Fruit fly (Drosophila melanogaster) whole organism, embryonic: ENCODE results near the gene Eip63E.

ENCODE experiments used
- Antp ChIP-seq: fragments of 200-800 bp; sonication (Bioruptor generic); optimal IDR thresholded peaks from 3 replicates; lab custom pipeline; 2016; ENCODE audit warnings: missing biosample characterization, missing genetic modification characterization
- Bgb ChIP-seq: fragments of 200-800 bp; sonication (Bioruptor generic); IDR thresholded peaks from 2 replicates; pipeline ENCODE4 v1.3.6; 2022; ENCODE audit warnings: missing biosample characterization, missing genetic modification characterization; ENCODE audit not compliant: partially characterized antibody
- CG10267 ChIP-seq: fragments of 200-800 bp; sonication (Bioruptor generic); optimal IDR thresholded peaks from 2 replicates; lab custom pipeline; 2018; ENCODE audit warnings: missing biosample characterization, mild to moderate bottlenecking, missing genetic modification characterization, moderate library complexity
- CG10366 ChIP-seq: fragments of 200-800 bp; sonication (Bioruptor generic); IDR thresholded peaks from 2 replicates; pipeline ENCODE4 v1.3.6; 2022; ENCODE audit warnings: missing biosample characterization, missing genetic modification characterization
- CG15696 ChIP-seq: fragments of 200-800 bp; sonication (Bioruptor generic); optimal IDR thresholded peaks from 2 replicates; lab custom pipeline; 2019; ENCODE audit warnings: missing biosample characterization, mild to moderate bottlenecking, missing genetic modification characterization, moderate library complexity
- CG16863 ChIP-seq: fragments of 200-800 bp; sonication (Bioruptor generic); optimal IDR thresholded peaks from 3 replicates; lab custom pipeline; 2016; ENCODE audit warnings: missing biosample characterization, missing genetic modification characterization
- CG17912 ChIP-seq: fragments of 200-800 bp; sonication (Bioruptor generic); optimal IDR thresholded peaks from 2 replicates; lab custom pipeline; 2018; ENCODE audit warnings: missing biosample characterization, mild to moderate bottlenecking, missing genetic modification characterization
- CG2116 ChIP-seq: fragments of 200-800 bp; sonication (Bioruptor generic); optimal IDR thresholded peaks from 3 replicates; lab custom pipeline; 2018; ENCODE audit warnings: missing biosample characterization, mild to moderate bottlenecking, missing genetic modification characterization
- CG2129 ChIP-seq: fragments of 200-800 bp; sonication (Bioruptor generic); IDR thresholded peaks from 2 replicates; pipeline ENCODE4 v1.3.6; 2022; ENCODE audit warnings: missing biosample characterization, missing genetic modification characterization; ENCODE audit not compliant: partially characterized antibody
- CG2199 ChIP-seq: fragments of 200-800 bp; sonication (Bioruptor generic); IDR thresholded peaks from 3 replicates; pipeline ENCODE4 v1.3.6; 2022; ENCODE audit warnings: missing biosample characterization, missing genetic modification characterization
- CG30020 ChIP-seq: fragments of 200-800 bp; optimal IDR thresholded peaks from 2 replicates; lab custom pipeline; 2019; ENCODE audit warnings: missing biosample characterization, mild to moderate bottlenecking, missing genetic modification characterization, moderate library complexity
- CG30431 ChIP-seq: fragments of 200-800 bp; sonication (Bioruptor generic); optimal IDR thresholded peaks from 2 replicates; lab custom pipeline; 2017; ENCODE audit warnings: missing biosample characterization, missing genetic modification characterization
- CG3163 ChIP-seq: fragments of 200-800 bp; sonication (Bioruptor generic); optimal IDR thresholded peaks from 3 replicates; lab custom pipeline; 2016; ENCODE audit warnings: missing biosample characterization, missing genetic modification characterization
- CG32772 ChIP-seq: fragments of 200-800 bp; sonication (Bioruptor generic); IDR thresholded peaks from 2 replicates; pipeline ENCODE4 v1.3.6; 2022; ENCODE audit warnings: missing biosample characterization, missing genetic modification characterization
- CG33213 ChIP-seq: fragments of 200-800 bp; sonication (Bioruptor generic); optimal IDR thresholded peaks from 3 replicates; lab custom pipeline; 2016; ENCODE audit warnings: missing biosample characterization, missing genetic modification characterization
- CG3847 ChIP-seq: fragments of 200-800 bp; sonication (Bioruptor generic); IDR thresholded peaks from 2 replicates; pipeline ENCODE4 v1.3.6; 2022; ENCODE audit warnings: missing biosample characterization, missing genetic modification characterization
- CG3995 ChIP-seq: fragments of 200-800 bp; sonication (Bioruptor generic); optimal IDR thresholded peaks from 3 replicates; lab custom pipeline; 2016; ENCODE audit warnings: missing biosample characterization, missing genetic modification characterization
- CkIIα-i1 ChIP-seq: fragments of 200-800 bp; sonication (Bioruptor generic); IDR thresholded peaks from 2 replicates; pipeline ENCODE4 v1.3.6; 2022; ENCODE audit warnings: missing biosample characterization, missing genetic modification characterization
- CoRest ChIP-seq: fragments of 200-800 bp; sonication (Bioruptor generic); optimal IDR thresholded peaks from 3 replicates; lab custom pipeline; 2018; ENCODE audit warnings: missing biosample characterization, mild to moderate bottlenecking, missing genetic modification characterization, moderate library complexity
- CrebB ChIP-seq: fragments of 200-800 bp; sonication (Bioruptor generic); optimal IDR thresholded peaks from 3 replicates; lab custom pipeline; 2018; ENCODE audit warnings: missing biosample characterization, mild to moderate bottlenecking, missing genetic modification characterization
- Gug ChIP-seq: fragments of 200-800 bp; sonication (Bioruptor generic); IDR thresholded peaks from 4 replicates; pipeline ENCODE4 v1.3.6; 2022; ENCODE audit warnings: missing biosample characterization, missing genetic modification characterization
- Hr51 ChIP-seq, 2 experiments: fragments of 200-800 bp; sonication (Bioruptor generic); optimal IDR thresholded peaks; 2 replicates in 1 of 2; 3 replicates in 1 of 2; lab custom pipeline; 2016 to 2018; ENCODE audit warnings: missing biosample characterization in 2 of 2, missing genetic modification characterization in 2 of 2, mild to moderate bottlenecking in 1 of 2, moderate library complexity in 1 of 2
- MTF-1 ChIP-seq: fragments of 200-800 bp; sonication (Bioruptor generic); optimal IDR thresholded peaks from 2 replicates; lab custom pipeline; 2018; ENCODE audit warnings: missing biosample characterization, mild to moderate bottlenecking, missing genetic modification characterization, borderline replicate concordance
- Ptx1 ChIP-seq: fragments of 200-800 bp; sonication (Bioruptor generic); IDR thresholded peaks from 2 replicates; pipeline ENCODE4 v1.3.6; 2022; ENCODE audit warnings: missing biosample characterization, missing genetic modification characterization
- Ravus ChIP-seq: fragments of 200-800 bp; sonication (Bioruptor generic); IDR thresholded peaks from 2 replicates; pipeline ENCODE4 v1.3.6; 2022; ENCODE audit warnings: missing biosample characterization, missing genetic modification characterization
- Sin3A ChIP-seq: fragments of >200 bp; optimal IDR thresholded peaks from 2 replicates; lab custom pipeline; 2018
- Xbp1 ChIP-seq: fragments of 200-800 bp; sonication (Bioruptor generic); optimal IDR thresholded peaks from 3 replicates; lab custom pipeline; 2016; ENCODE audit warnings: missing biosample characterization, mild to moderate bottlenecking, missing genetic modification characterization
- amos ChIP-seq: fragments of 200-800 bp; sonication (Bioruptor generic); IDR thresholded peaks from 2 replicates; pipeline ENCODE4 v1.3.6; 2022; ENCODE audit warnings: missing biosample characterization, missing genetic modification characterization; ENCODE audit not compliant: partially characterized antibody
- az2 ChIP-seq: fragments of 200-800 bp; sonication (Bioruptor generic); optimal IDR thresholded peaks from 3 replicates; lab custom pipeline; 2016; ENCODE audit warnings: missing biosample characterization, missing genetic modification characterization
- bsh ChIP-seq, 2 experiments: fragments of 200-800 bp; sonication (Bioruptor generic); optimal IDR thresholded peaks; 2 replicates each; lab custom pipeline; 2017 to 2018; ENCODE audit warnings: mild to moderate bottlenecking in 2 of 2, missing biosample characterization in 2 of 2, missing genetic modification characterization in 2 of 2, moderate library complexity in 1 of 2
- btn ChIP-seq: fragments of 200-800 bp; sonication (Bioruptor generic); optimal IDR thresholded peaks from 2 replicates; lab custom pipeline; 2016; ENCODE audit warnings: missing biosample characterization, missing genetic modification characterization
- crp ChIP-seq, 2 experiments: fragments of 200-800 bp; sonication (Bioruptor generic); optimal IDR thresholded peaks; 2 replicates in 1 of 2; 3 replicates in 1 of 2; lab custom pipeline; 2017; ENCODE audit warnings: missing biosample characterization in 2 of 2, missing genetic modification characterization in 2 of 2, mild to moderate bottlenecking in 1 of 2, moderate library complexity in 1 of 2
- en ChIP-seq: fragments of 200-800 bp; sonication (Bioruptor generic); optimal IDR thresholded peaks from 2 replicates; lab custom pipeline; 2016; ENCODE audit warnings: missing biosample characterization, missing genetic modification characterization
- exex ChIP-seq: fragments of 200-800 bp; sonication (Bioruptor generic); optimal IDR thresholded peaks from 4 replicates; lab custom pipeline; 2018; ENCODE audit warnings: missing biosample characterization, mild to moderate bottlenecking, missing genetic modification characterization, moderate library complexity
- gt ChIP-seq: fragments of 200-800 bp; sonication (Bioruptor generic); IDR thresholded peaks from 2 replicates; pipeline ENCODE4 v1.3.6; 2022; ENCODE audit warnings: missing biosample characterization, missing genetic modification characterization
- inv ChIP-seq: fragments of 200-800 bp; sonication (Bioruptor generic); IDR thresholded peaks from 2 replicates; pipeline ENCODE4 v1.3.6; 2022; ENCODE audit warnings: missing biosample characterization, missing genetic modification characterization; ENCODE audit not compliant: partially characterized antibody
- jumu ChIP-seq: fragments of 200-800 bp; sonication (Bioruptor generic); optimal IDR thresholded peaks from 3 replicates; lab custom pipeline; 2016; ENCODE audit warnings: missing biosample characterization, missing genetic modification characterization
- kay ChIP-seq: fragments of 200-800 bp; sonication (Bioruptor generic); optimal IDR thresholded peaks from 2 replicates; lab custom pipeline; 2016; ENCODE audit warnings: missing biosample characterization, missing genetic modification characterization
- klu ChIP-seq: fragments of 200-800 bp; sonication (Bioruptor generic); IDR thresholded peaks from 2 replicates; pipeline ENCODE4 v1.3.6; 2022; ENCODE audit warnings: missing biosample characterization, missing genetic modification characterization
- lab ChIP-seq: fragments of 200-800 bp; sonication (Bioruptor generic); optimal IDR thresholded peaks from 3 replicates; lab custom pipeline; 2017; ENCODE audit warnings: missing biosample characterization, missing genetic modification characterization, mild to moderate bottlenecking, moderate library complexity, missing genetic modification reagents
- nerfin-2 ChIP-seq: fragments of 200-800 bp; sonication (Bioruptor generic); IDR thresholded peaks from 2 replicates; pipeline ENCODE4 v1.3.6; 2022; ENCODE audit warnings: missing biosample characterization, missing genetic modification characterization; ENCODE audit not compliant: partially characterized antibody
- nmo ChIP-seq: fragments of 200-800 bp; sonication (Bioruptor generic); optimal IDR thresholded peaks from 2 replicates; lab custom pipeline; 2018; ENCODE audit warnings: missing biosample characterization, mild to moderate bottlenecking, missing genetic modification characterization, moderate library complexity
- sens ChIP-seq: fragments of 200-800 bp; sonication (Bioruptor generic); peaks from one replicate; lab custom pipeline; 2016; ENCODE audit warnings: missing biosample characterization, missing genetic modification characterization
- slbo ChIP-seq: fragments of 200-800 bp; sonication (Bioruptor generic); IDR thresholded peaks from 2 replicates; pipeline ENCODE4 v1.3.6; 2022; ENCODE audit warnings: missing biosample characterization, missing genetic modification characterization
- sr ChIP-seq: fragments of 200-800 bp; sonication (Bioruptor generic); IDR thresholded peaks from 3 replicates; pipeline ENCODE4 v1.3.6; 2022; ENCODE audit warnings: missing biosample characterization, missing genetic modification characterization
- ssp ChIP-seq: fragments of 200-800 bp; sonication (Bioruptor generic); IDR thresholded peaks from 2 replicates; pipeline ENCODE4 v1.3.6; 2022; ENCODE audit warnings: missing biosample characterization, missing genetic modification characterization
- stc ChIP-seq: fragments of 200-800 bp; sonication (Bioruptor generic); IDR thresholded peaks from 2 replicates; pipeline ENCODE4 v1.3.6; 2022; ENCODE audit warnings: missing biosample characterization, missing genetic modification characterization
- stwl ChIP-seq: fragments of 200-800 bp; sonication (Bioruptor generic); optimal IDR thresholded peaks from 3 replicates; lab custom pipeline; 2018; ENCODE audit warnings: missing biosample characterization, mild to moderate bottlenecking, missing genetic modification characterization, moderate library complexity
- tap ChIP-seq: fragments of 200-800 bp; optimal IDR thresholded peaks from 3 replicates; lab custom pipeline; 2019; ENCODE audit warnings: missing biosample characterization, mild to moderate bottlenecking, missing genetic modification characterization, moderate library complexity
- tll ChIP-seq, 2 experiments: fragments of 200-800 bp in 1 of 2; fragments of >200 bp in 1 of 2; sonication (Bioruptor generic) in 1 of 2; optimal IDR thresholded peaks; 2 replicates each; lab custom pipeline; 2017 to 2019; ENCODE audit warnings: missing biosample characterization in 2 of 2, missing genetic modification characterization in 2 of 2, mild to moderate bottlenecking in 1 of 2, moderate library complexity in 1 of 2

Gene Eip63E

dm6 chr3L:3471174-3471573 is 44.4 kb upstream of the Eip63E start, which contains the start of gene CG14971 (continued):
- peak; percentile 63 for TF ChIP-seq exex
- no peak for TF ChIP-seq Ravus (GFP tag; lab: Robert Waterston, UW)
- TF ChIP-seq nmo (GFP tag; lab: Kevin White, UChicago) = peak; percentile 53
- TF ChIP-seq az2 = no peak
- TF ChIP-seq Sin3A (lab: Kevin White, UChicago) = peak; percentile 41
- no peak for TF ChIP-seq CG10366 (GFP tag; lab: Robert Waterston, UW)
- TF ChIP-seq CG15696 = peak; percentile 19
- peak; percentile 40; the same call in 1 of the 2 replicates for TF ChIP-seq CG3847
- peak; percentile 57 for TF ChIP-seq CoRest
- peak; percentile 76 for TF ChIP-seq inv (GFP tag; lab: Robert Waterston, UW)
- peak; percentile 56 for TF ChIP-seq lab (GFP tag; lab: Kevin White, UChicago)
- TF ChIP-seq btn (GFP tag; lab: Kevin White, UChicago) = no peak
- peak; percentile 66 for TF ChIP-seq CG2129
- TF ChIP-seq CG2116 (GFP tag; lab: Kevin White, UChicago) = peak; percentile 70
- TF ChIP-seq stc (GFP tag; lab: Robert Waterston, UW) = no peak
- peak; percentile 82 for TF ChIP-seq sens
- peak; percentile 23 for TF ChIP-seq CG10267 (tag; lab: Kevin White, UChicago)
- TF ChIP-seq tll (GFP tag; optimal IDR thresholded peaks at IDR 0.05; lab: Kevin White, UChicago) = no peak
- no peak for TF ChIP-seq en (GFP tag; lab: Kevin White, UChicago)
- peak; percentile 34; the same call in 1 of the 4 replicates for TF ChIP-seq Gug
- peak; percentile 91 for TF ChIP-seq Bgb (GFP tag; lab: Robert Waterston, UW)
- TF ChIP-seq CG33213 (GFP tag; lab: Kevin White, UChicago) = peak; percentile 37
- peak; percentile 48 for TF ChIP-seq CG30020 (tag; lab: Kevin White, UChicago)
- TF ChIP-seq Xbp1 = peak; percentile 46
- TF ChIP-seq slbo = peak; percentile 76
- TF ChIP-seq tap (tag; lab: Kevin White, UChicago) = no peak
- TF ChIP-seq CG2199 (GFP tag; lab: Robert Waterston, UW) = no peak
- TF ChIP-seq Ptx1 (GFP tag; lab: Robert Waterston, UW) = peak; percentile 41
- no peak for TF ChIP-seq MTF-1 (GFP tag; lab: Kevin White, UChicago)
- TF ChIP-seq CG32772 (GFP tag; lab: Robert Waterston, UW) = no peak
- TF ChIP-seq crp (GFP tag; optimal IDR thresholded peaks at IDR 0.05; lab: Kevin White, UChicago) = peak in 1 of 2 experiments; percentile 38
- no peak for TF ChIP-seq kay
- TF ChIP-seq CrebB (tag; lab: Kevin White, UChicago) = no peak
- no peak for TF ChIP-seq CG30431 (GFP tag; lab: Kevin White, UChicago)
- peak; percentile 86 for TF ChIP-seq amos
- no peak for TF ChIP-seq gt (GFP tag; lab: Robert Waterston, UW)
- peak in 1 of 2 experiments; percentile 35 for TF ChIP-seq Hr51 (GFP tag; optimal IDR thresholded peaks at IDR 0.05; lab: Kevin White, UChicago)
- TF ChIP-seq CG16863 (GFP tag; lab: Kevin White, UChicago) = no peak
- TF ChIP-seq stwl (tag; lab: Kevin White, UChicago) = peak; percentile 74
- peak; percentile 26 for TF ChIP-seq CG3163 (GFP tag; lab: Kevin White, UChicago)
- TF ChIP-seq jumu = peak; percentile 47
- peak; percentile 60 for TF ChIP-seq nerfin-2 (GFP tag; lab: Robert Waterston, UW)
- peak in 1 of 2 experiments; percentile 8 for TF ChIP-seq bsh (GFP tag; optimal IDR thresholded peaks at IDR 0.05; lab: Kevin White, UChicago)
- TF ChIP-seq CkIIα-i1 (GFP tag; lab: Robert Waterston, UW) = no peak
- peak; percentile 62 for TF ChIP-seq ssp (GFP tag; lab: Robert Waterston, UW)
- TF ChIP-seq sr (GFP tag; lab: Robert Waterston, UW) = peak; percentile 91
- peak; percentile 53 for TF ChIP-seq Antp (GFP tag; lab: Kevin White, UChicago)
- TF ChIP-seq CG17912 (GFP tag; lab: Kevin White, UChicago) = peak; percentile 31
- peak; percentile 91 for TF ChIP-seq klu (GFP tag; lab: Robert Waterston, UW)
- peak; percentile 72 for TF ChIP-seq CG3995
